Worm (Caenorhabditis elegans) whole organism, L1 larva: ENCODE data around the gene reps-1.

Experiments
- C34B4.2 ChIP-seq: sonication (generic microtip); optimal IDR thresholded peaks from 2 replicates; lab custom pipeline; 2017; ENCODE audit warnings: mild to moderate bottlenecking, missing genetic modification characterization, missing compliant biosample characterization
- ceh-82 ChIP-seq, 3 experiments: fragments of 150-350 bp in 1 of 3; sonication (generic microtip) in 2 of 3; optimal IDR thresholded peaks; 2 replicates each; lab custom pipeline; 2014 to 2017; ENCODE audit warnings: missing biosample characterization in 3 of 3, missing genetic modification characterization in 3 of 3
- ceh-90 ChIP-seq: sonication (generic microtip); optimal IDR thresholded peaks from 2 replicates; lab custom pipeline; 2016; ENCODE audit warnings: missing genetic modification characterization, missing compliant biosample characterization
- dpl-1 ChIP-seq, 3 experiments: fragments of 150-350 bp in 2 of 3; sonication (generic microtip) in 1 of 3; optimal IDR thresholded peaks; 2 replicates each; lab custom pipeline; 2014 to 2017; ENCODE audit warnings: missing biosample characterization in 3 of 3, missing genetic modification characterization in 3 of 3, missing genetic modification reagents in 3 of 3
- dsc-1 ChIP-seq: sonication (generic microtip); optimal IDR thresholded peaks from 2 replicates; lab custom pipeline; 2016; ENCODE audit warnings: mild to moderate bottlenecking, missing genetic modification characterization, missing compliant biosample characterization
- efl-1 ChIP-seq, 4 experiments: fragments of 150-350 bp; optimal IDR thresholded peaks in 3 of 4; peaks in 1 of 4; 1 replicate in 1 of 4; 2 replicates in 3 of 4; lab custom pipeline; 2014; ENCODE audit warnings: missing biosample characterization in 2 of 4, missing genetic modification characterization in 2 of 4, missing genetic modification reagents in 2 of 4
- egl-13 ChIP-seq: sonication (generic microtip); optimal IDR thresholded peaks from 2 replicates; lab custom pipeline; 2016; ENCODE audit warnings: missing genotype, missing genetic modification reagents, missing genetic modification characterization, missing compliant biosample characterization
- ets-5 ChIP-seq: fragments of 200-800 bp; sonication (Bioruptor generic); IDR thresholded peaks from 2 replicates; pipeline ENCODE4 v1.3.6; 2022; ENCODE audit warnings: missing genetic modification characterization, missing compliant biosample characterization
- hlh-4 ChIP-seq: sonication (generic microtip); optimal IDR thresholded peaks from 2 replicates; lab custom pipeline; 2016; ENCODE audit warnings: mild to moderate bottlenecking, missing genetic modification characterization, missing compliant biosample characterization
- irx-1 ChIP-seq: sonication (generic microtip); optimal IDR thresholded peaks from 2 replicates; lab custom pipeline; 2016; ENCODE audit warnings: missing genetic modification characterization, missing compliant biosample characterization
- jun-1 ChIP-seq: fragments of 150-350 bp; optimal IDR thresholded peaks from 2 replicates; lab custom pipeline; 2014; ENCODE audit warnings: missing biosample characterization, missing genetic modification reagents, missing genetic modification characterization
- lin-13 ChIP-seq: fragments of 150-350 bp; optimal IDR thresholded peaks from 2 replicates; lab custom pipeline; 2014; ENCODE audit warnings: missing biosample characterization, missing genetic modification reagents, missing genetic modification characterization
- lin-15B ChIP-seq: fragments of 150-350 bp; sonication (generic microtip); optimal IDR thresholded peaks from 3 replicates; lab custom pipeline; 2014; ENCODE audit warnings: missing biosample characterization, missing genetic modification characterization
- lin-39 ChIP-seq: fragments of 150-350 bp; optimal IDR thresholded peaks from 2 replicates; lab custom pipeline; 2014; ENCODE audit warnings: missing biosample characterization, missing genetic modification reagents, missing genetic modification characterization
- lir-3 ChIP-seq: sonication (generic microtip); optimal IDR thresholded peaks from 2 replicates; lab custom pipeline; 2016; ENCODE audit warnings: mild to moderate bottlenecking, missing genetic modification characterization, moderate library complexity, missing compliant biosample characterization; ENCODE audit not compliant: poor library complexity
- mab-9 ChIP-seq: fragments of 200-800 bp; sonication (Bioruptor generic); IDR thresholded peaks from 2 replicates; pipeline ENCODE4 v1.3.6; 2022; ENCODE audit warnings: missing genetic modification reagents, missing genetic modification characterization, missing compliant biosample characterization
- mdl-1 ChIP-seq, 2 experiments: fragments of 150-350 bp; optimal IDR thresholded peaks; 2 replicates each; lab custom pipeline; 2014 to 2017; ENCODE audit warnings: missing biosample characterization in 2 of 2, missing genetic modification characterization in 2 of 2, inconsistent platforms in 1 of 2
- mef-2 ChIP-seq: fragments of 150-350 bp; optimal IDR thresholded peaks from 2 replicates; lab custom pipeline; 2014; ENCODE audit warnings: missing biosample characterization, missing genetic modification characterization
- nhr-11 ChIP-seq: fragments of 150-350 bp; optimal IDR thresholded peaks from 2 replicates; lab custom pipeline; 2014; ENCODE audit warnings: missing biosample characterization, missing genetic modification characterization
- nhr-12 ChIP-seq: sonication (generic microtip); optimal IDR thresholded peaks from 2 replicates; lab custom pipeline; 2017; ENCODE audit warnings: missing biosample characterization, missing genetic modification characterization
- nhr-237 ChIP-seq: fragments of 150-350 bp; optimal IDR thresholded peaks from 2 replicates; lab custom pipeline; 2014; ENCODE audit warnings: missing biosample characterization, missing genetic modification characterization
- nhr-71 ChIP-seq: sonication (generic microtip); optimal IDR thresholded peaks from 2 replicates; lab custom pipeline; 2016; ENCODE audit warnings: mild to moderate bottlenecking, missing genetic modification characterization, moderate library complexity, missing compliant biosample characterization
- nhr-84 ChIP-seq: sonication (generic microtip); optimal IDR thresholded peaks from 2 replicates; lab custom pipeline; 2017; ENCODE audit warnings: missing biosample characterization, missing genetic modification characterization
- nhr-85 ChIP-seq: sonication (generic microtip); peaks from one replicate; lab custom pipeline; 2016; ENCODE audit warnings: missing genetic modification characterization, inconsistent platforms, missing compliant biosample characterization
- nhr-90 ChIP-seq: sonication (generic microtip); optimal IDR thresholded peaks from 2 replicates; lab custom pipeline; 2016; ENCODE audit warnings: mild to moderate bottlenecking, missing genetic modification characterization, missing compliant biosample characterization; ENCODE audit not compliant: poor library complexity
- pqm-1 ChIP-seq: sonication (generic microtip); optimal IDR thresholded peaks from 3 replicates; lab custom pipeline; 2017; ENCODE audit warnings: missing biosample characterization, missing genetic modification characterization
- rnt-1 ChIP-seq: sonication (generic microtip); optimal IDR thresholded peaks from 2 replicates; lab custom pipeline; 2016; ENCODE audit warnings: mild to moderate bottlenecking, missing genetic modification characterization, moderate library complexity, missing compliant biosample characterization
- snpc-4 ChIP-seq: fragments of 150-350 bp; optimal IDR thresholded peaks from 2 replicates; lab custom pipeline; 2014; ENCODE audit warnings: missing biosample characterization, missing genetic modification characterization
- snu-23 ChIP-seq: sonication (generic microtip); optimal IDR thresholded peaks from 2 replicates; lab custom pipeline; 2016; ENCODE audit warnings: missing genetic modification characterization, missing compliant biosample characterization
- tlp-1 ChIP-seq: fragments of 150-350 bp; optimal IDR thresholded peaks from 2 replicates; lab custom pipeline; 2014; ENCODE audit warnings: missing biosample characterization, missing genetic modification characterization
- unc-62 ChIP-seq: fragments of 150-350 bp; optimal IDR thresholded peaks from 2 replicates; lab custom pipeline; 2014; ENCODE audit warnings: missing biosample characterization, missing genetic modification reagents, missing genetic modification characterization
- unc-98 ChIP-seq: fragments of 200-800 bp; sonication (Bioruptor generic); IDR thresholded peaks from 2 replicates; pipeline ENCODE4 v1.3.6; 2022; ENCODE audit warnings: missing genetic modification characterization, missing compliant biosample characterization
- vab-15 ChIP-seq: sonication (generic microtip); optimal IDR thresholded peaks from 2 replicates; lab custom pipeline; 2017; ENCODE audit warnings: missing genotype, mild to moderate bottlenecking, missing genetic modification characterization, missing compliant biosample characterization
- zip-4 ChIP-seq: fragments of 200-800 bp; sonication (Bioruptor generic); optimal IDR thresholded peaks from 2 replicates; lab custom pipeline; 2018; ENCODE audit warnings: mild to moderate bottlenecking, missing genetic modification characterization, moderate library complexity, missing compliant biosample characterization
- ztf-11 ChIP-seq, 2 experiments: sonication (generic microtip); optimal IDR thresholded peaks; 2 replicates each; lab custom pipeline; 2016 to 2017; ENCODE audit warnings: missing genetic modification characterization in 2 of 2, missing biosample characterization in 1 of 2, missing compliant biosample characterization in 1 of 2

Gene reps-1

ce11 chrV:19000542-19000941 is 10.2 kb upstream of the reps-1 start:
- TF ChIP-seq unc-98 (GFP tag; lab: Robert Waterston, UW) (no peak), rnt-1 (tag; lab: Kevin White, UChicago) (no peak), mab-9 (GFP tag; lab: Robert Waterston, UW) (no peak), ceh-90 (tag; lab: Kevin White, UChicago) (no peak), nhr-85 (tag; lab: Kevin White, UChicago) (no peak), tlp-1 (no peak), lin-13 (GFP tag; lab: Kevin White, UChicago) (no peak), C34B4.2 (tag; lab: Kevin White, UChicago) (no peak), nhr-237 (tag; lab: Kevin White, UChicago) (no peak)

ce11 chrV:18998045-18998444 is 7.7 kb upstream of the reps-1 start, which contains the start of gene tgt-2:
Gene tgt-2, plus strand, starts transcription at chrV:18998345.
- TF ChIP-seq nhr-90 (no peak), nhr-71 (tag; lab: Kevin White, UChicago) (no peak), dsc-1 (tag; lab: Kevin White, UChicago) (no peak), unc-62 (GFP tag; lab: Kevin White, UChicago) (no peak), ets-5 (GFP tag; lab: Robert Waterston, UW) (no peak), lin-15B (no peak), nhr-84 (no peak), nhr-11 (tag; lab: Kevin White, UChicago) (no peak), rnt-1 (tag; lab: Kevin White, UChicago) (no peak), lir-3 (no peak), nhr-12 (tag; lab: Kevin White, UChicago) (no peak), hlh-4 (tag; lab: Kevin White, UChicago) (no peak), jun-1 (tag; lab: Kevin White, UChicago) (no peak), snpc-4 (no peak), lin-13 (GFP tag; lab: Kevin White, UChicago) (no peak), lin-39 (tag; lab: Kevin White, UChicago) (no peak), mdl-1 (tag; optimal IDR thresholded peaks at IDR 0.05; lab: Kevin White, UChicago) (no peak)

ce11 chrV:18993535-18993990 is 3.3 kb upstream of the reps-1 start, which contains the start of gene gtf-2F2:
Gene gtf-2F2, plus strand, starts transcription at chrV:18993940.
- no peak for TF ChIP-seq dpl-1 (GFP tag; optimal IDR thresholded peaks at IDR 0.05; lab: Kevin White, UChicago)
- no peak for TF ChIP-seq snu-23 (GFP tag; lab: Kevin White, UChicago)
- no peak for TF ChIP-seq egl-13
- TF ChIP-seq ztf-11 (tag; optimal IDR thresholded peaks at IDR 0.05; lab: Kevin White, UChicago) = no peak
- TF ChIP-seq irx-1 (tag; lab: Kevin White, UChicago) = no peak
- TF ChIP-seq zip-4 (GFP tag; lab: Kevin White, UChicago) = no peak
- no peak for TF ChIP-seq mef-2
- no peak for TF ChIP-seq ceh-82 (tag; optimal IDR thresholded peaks at IDR 0.05; lab: Kevin White, UChicago)
- no peak for TF ChIP-seq unc-98 (GFP tag; lab: Robert Waterston, UW)

- TF ChIP-seq nhr-90 = no peak
- TF ChIP-seq efl-1 (optimal IDR thresholded peaks at IDR 0.05; lab: Kevin White, UChicago) = no peak
- peak in 1 of 2 experiments; percentile 25 for TF ChIP-seq efl-1 (GFP tag; optimal IDR thresholded peaks at IDR 0.05 in 1 of 2; lab: Kevin White, UChicago)
Measured at ce11 chrV:18993017-18993416, 2.7 kb upstream of the reps-1 start.

ce11 chrV:18990958-18991357 is 658 bp upstream of the reps-1 start:
- no peak for TF ChIP-seq nhr-71 (tag; lab: Kevin White, UChicago)
- TF ChIP-seq vab-15 (tag; lab: Kevin White, UChicago) = no peak
- no peak for TF ChIP-seq pqm-1 (tag; lab: Kevin White, UChicago)
- TF ChIP-seq, all 84 proteins: peak for 0
